Worm (Caenorhabditis elegans): ENCODE data around the gene lev-8.

- TF ChIP-seq nhr-12 (tag; optimal IDR thresholded peaks at IDR 0.05) (no peak), fkh-10 (GFP tag; optimal IDR thresholded peaks at IDR 0.05) (no peak), efl-3 (GFP tag; optimal IDR thresholded peaks at IDR 0.05) (no peak), tbx-2 (tag; optimal IDR thresholded peaks at IDR 0.05) (peak; percentile 57), elt-2 (tag; optimal IDR thresholded peaks at IDR 0.05) (no peak), nhr-11 (tag; optimal IDR thresholded peaks at IDR 0.05) (no peak), pqm-1 (tag; optimal IDR thresholded peaks at IDR 0.05) (no peak), mab-9 (GFP tag; IDR thresholded peaks at IDR 0.05) (no peak), ztf-11 (tag; optimal IDR thresholded peaks at IDR 0.05) (no peak), pax-3 (tag; optimal IDR thresholded peaks at IDR 0.05) (no peak), aha-1 (tag; optimal IDR thresholded peaks at IDR 0.05) (no peak), lsy-2 (tag; optimal IDR thresholded peaks at IDR 0.05) (peak; percentile 27 to 55)
These were observed 2.9 kb downstream of the lev-8 start, which contains the start of gene trpp-9 for ce11 chrX:11563663-11564062.

Measured in whole organism, L1 larva.